Worm (Caenorhabditis elegans): ENCODE results near the gene F11A5.5.

- TF ChIP-seq elt-3 (tag; optimal IDR thresholded peaks at IDR 0.05) (no peak), snpc-4 (tag; optimal IDR thresholded peaks at IDR 0.05) (no peak), nhr-12 (tag; optimal IDR thresholded peaks at IDR 0.05) (no peak), unc-62 (GFP tag; optimal IDR thresholded peaks at IDR 0.05) (no peak), nhr-237 (tag; optimal IDR thresholded peaks at IDR 0.05) (no peak), unc-39 (tag; optimal IDR thresholded peaks at IDR 0.05) (no peak), flh-1 (GFP tag; optimal IDR thresholded peaks at IDR 0.05) (no peak), nhr-2 (tag; optimal IDR thresholded peaks at IDR 0.05) (no peak), nhr-76 (tag; optimal IDR thresholded peaks at IDR 0.05) (no peak), blmp-1 (tag; optimal IDR thresholded peaks at IDR 0.05) (no peak), lin-13 (tag; optimal IDR thresholded peaks at IDR 0.05) (no peak), ces-1 (GFP tag; optimal IDR thresholded peaks at IDR 0.05) (no peak)
Measured at ce11 chrV:16211713-16212112, 13.6 kb downstream of the F11A5.5 start.
